Worm (Caenorhabditis elegans): Measurements from ENCODE around the gene kle-2.

kle-2 gene

DNA sequence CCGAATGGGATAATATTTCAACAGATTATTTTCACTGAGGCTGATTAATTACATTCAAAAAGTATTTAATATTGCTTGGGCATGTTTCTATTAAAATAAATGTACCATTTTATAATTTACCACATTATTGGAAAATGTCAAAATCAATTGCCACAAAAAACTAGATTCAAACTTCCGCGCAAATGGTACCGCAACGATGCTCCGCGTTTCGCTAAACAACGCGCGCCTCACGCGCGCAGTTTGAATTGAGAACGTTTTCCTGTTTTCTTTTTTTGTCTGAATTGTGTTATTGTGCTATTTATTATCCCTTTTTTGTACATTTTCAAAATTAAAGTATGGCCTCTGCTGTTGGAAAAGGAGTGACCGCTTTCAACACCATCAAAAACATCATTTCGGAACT is 698 bp upstream of the kle-2 start, which contains the start of gene C29E4.12 (continued):
- TF ChIP-seq ceh-9 (tag; optimal IDR thresholded peaks at IDR 0.05) = no peak
- TF ChIP-seq ceh-16 (tag; optimal IDR thresholded peaks at IDR 0.05) = no peak
- TF ChIP-seq ztf-11 (tag; optimal IDR thresholded peaks at IDR 0.05) = no peak
- TF ChIP-seq lin-39 (tag; optimal IDR thresholded peaks at IDR 0.05) = peak; percentile 41
- no peak for TF ChIP-seq elt-3 (tag; optimal IDR thresholded peaks at IDR 0.05)
- no peak for TF ChIP-seq skn-1 (tag; optimal IDR thresholded peaks at IDR 0.05)
- TF ChIP-seq nhr-76 (tag; optimal IDR thresholded peaks at IDR 0.05) = no peak
- no peak for TF ChIP-seq tbx-2 (tag; optimal IDR thresholded peaks at IDR 0.05)
- no peak for TF ChIP-seq mdl-1 (tag; optimal IDR thresholded peaks at IDR 0.05)
- no peak for TF ChIP-seq nhr-12 (tag; optimal IDR thresholded peaks at IDR 0.05)
- peak; percentile 84 for TF ChIP-seq nhr-23 (tag; optimal IDR thresholded peaks at IDR 0.05)
- no peak for TF ChIP-seq snpc-4 (tag; optimal IDR thresholded peaks at IDR 0.05)
- no peak for TF ChIP-seq nhr-237 (tag; optimal IDR thresholded peaks at IDR 0.05)
- TF ChIP-seq nfya-1 (tag; optimal IDR thresholded peaks at IDR 0.05; ENCODE audit: insufficient read depth) = peak; percentile 83
- peak; percentile 11 for TF ChIP-seq pqm-1 (tag; optimal IDR thresholded peaks at IDR 0.05)
- TF ChIP-seq hmg-11 (tag; optimal IDR thresholded peaks at IDR 0.05) = peak; percentile 38
- no peak for TF ChIP-seq ama-1 (optimal IDR thresholded peaks at IDR 0.05)
- no peak for TF ChIP-seq elt-1 (tag; optimal IDR thresholded peaks at IDR 0.05)
- peak; percentile 15 for TF ChIP-seq ceh-28 (tag; optimal IDR thresholded peaks at IDR 0.05)
- no peak for TF ChIP-seq sea-2 (GFP tag; optimal IDR thresholded peaks at IDR 0.05)
- no peak for TF ChIP-seq fos-1 (tag; optimal IDR thresholded peaks at IDR 0.05)
- no peak for TF ChIP-seq unc-62 (GFP tag; optimal IDR thresholded peaks at IDR 0.05)
- no peak for TF ChIP-seq eor-1 (tag; optimal IDR thresholded peaks at IDR 0.05)
- peak; percentile 69 for TF ChIP-seq nhr-25 (tag; optimal IDR thresholded peaks at IDR 0.05)

DNA sequence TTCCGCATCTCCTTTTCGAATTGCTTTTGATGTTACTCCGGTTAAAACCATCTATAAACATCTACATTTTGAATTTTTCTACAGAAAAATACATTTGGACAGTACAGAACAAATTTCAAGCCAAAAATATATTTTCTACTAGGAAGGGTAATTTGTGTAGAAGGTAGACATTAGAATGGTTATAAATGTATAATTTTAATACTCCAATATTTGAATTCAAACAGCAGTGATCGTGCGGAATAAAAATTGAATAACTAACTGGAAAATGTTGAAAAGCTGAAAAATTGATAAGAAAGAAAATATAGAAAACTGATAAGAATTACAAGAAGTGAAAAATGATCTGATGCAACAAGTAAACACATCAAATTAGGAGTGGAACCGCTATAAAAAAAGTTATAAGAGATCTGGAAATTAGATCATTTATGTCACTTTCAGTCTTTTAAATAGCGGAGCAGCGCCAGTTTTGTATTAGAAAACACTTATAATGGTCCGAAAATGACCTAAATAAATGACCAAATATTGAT is 5.5 kb downstream of the kle-2 start, which contains the start of gene gsto-1:
gsto-1 (minus strand) TSS at position 51 of the 524 bp plus-strand sequence.
- TF ChIP-seq elt-2 (tag; optimal IDR thresholded peaks at IDR 0.05) (peak; percentile 74), pha-4 (tag; optimal IDR thresholded peaks at IDR 0.05) (peak; percentile 13), ztf-4 (tag; optimal IDR thresholded peaks at IDR 0.05) (no peak)

DNA sequence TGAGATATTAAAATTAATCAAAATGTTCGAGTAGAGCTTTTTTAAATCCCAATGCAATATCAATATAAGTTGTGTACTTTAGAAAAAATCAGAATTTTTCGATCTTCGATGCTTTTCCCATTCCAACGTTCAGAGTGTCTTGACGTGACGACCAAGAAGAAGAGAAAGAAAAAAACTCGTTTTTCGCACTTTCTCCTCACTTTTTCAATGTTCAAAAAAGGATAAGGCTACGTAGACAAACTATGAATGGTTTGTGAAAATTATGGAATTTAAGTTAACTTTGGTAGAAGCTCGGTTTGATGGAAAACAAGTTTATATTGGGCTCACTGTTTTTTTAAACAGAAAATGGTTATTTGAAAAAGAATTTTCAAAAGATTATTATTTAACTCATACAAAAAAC is 6.2 kb downstream of the kle-2 start:
- TF ChIP-seq ceh-9 (tag; optimal IDR thresholded peaks at IDR 0.05) = no peak

DNA sequence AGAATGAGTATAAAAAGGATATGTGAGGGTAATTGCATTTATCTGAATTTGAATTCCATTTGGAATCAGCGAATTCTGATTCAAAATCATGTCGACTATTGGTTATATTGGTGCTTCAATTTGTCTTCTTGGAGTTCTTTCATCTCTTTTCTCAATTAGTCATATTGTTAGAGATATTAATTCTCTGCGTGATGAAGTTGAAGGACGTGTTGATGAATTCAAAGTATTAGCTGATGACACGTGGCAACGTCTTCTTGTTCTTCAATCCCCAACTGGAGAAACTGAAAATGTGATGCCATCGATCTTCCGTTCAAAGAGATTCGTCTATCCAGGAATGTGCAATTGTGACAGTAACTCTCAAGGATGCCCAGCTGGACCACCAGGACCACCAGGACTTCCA is 7.3 kb downstream of the kle-2 start, which contains the start of gene col-90:
col-90 (plus strand) TSS at position 37 of the 400 bp plus-strand sequence.
- TF ChIP-seq hmg-11 (tag; optimal IDR thresholded peaks at IDR 0.05) (no peak), nhr-43 (tag; optimal IDR thresholded peaks at IDR 0.05; ENCODE audit: poor library complexity, severe bottlenecking) (peak; percentile 61), nhr-25 (tag; optimal IDR thresholded peaks at IDR 0.05) (peak; percentile 55)

DNA sequence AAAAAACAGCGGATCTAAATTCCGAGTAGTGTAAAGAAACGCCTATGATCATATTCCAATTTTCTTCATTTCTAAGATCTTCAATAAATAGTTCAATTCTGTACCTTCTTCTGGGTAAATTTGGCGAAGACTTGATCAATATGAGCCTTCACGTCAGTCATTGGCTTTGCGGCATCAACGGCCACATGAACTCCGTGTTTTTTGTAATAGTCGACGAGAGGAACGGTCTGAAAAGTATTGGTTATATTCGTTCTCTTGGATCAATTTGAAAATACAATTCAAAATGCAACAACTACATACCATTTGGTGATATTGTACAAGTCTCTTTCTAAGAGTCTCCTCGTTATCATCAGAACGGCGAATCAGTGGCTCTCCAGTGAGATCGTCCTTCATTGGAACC is 8.9 kb downstream of the kle-2 start:
- TF ChIP-seq hmg-11 (tag; optimal IDR thresholded peaks at IDR 0.05) (no peak), tbx-2 (tag; optimal IDR thresholded peaks at IDR 0.05) (peak; percentile 35), nhr-43 (tag; optimal IDR thresholded peaks at IDR 0.05; ENCODE audit: poor library complexity, severe bottlenecking) (peak; percentile 91)

DNA sequence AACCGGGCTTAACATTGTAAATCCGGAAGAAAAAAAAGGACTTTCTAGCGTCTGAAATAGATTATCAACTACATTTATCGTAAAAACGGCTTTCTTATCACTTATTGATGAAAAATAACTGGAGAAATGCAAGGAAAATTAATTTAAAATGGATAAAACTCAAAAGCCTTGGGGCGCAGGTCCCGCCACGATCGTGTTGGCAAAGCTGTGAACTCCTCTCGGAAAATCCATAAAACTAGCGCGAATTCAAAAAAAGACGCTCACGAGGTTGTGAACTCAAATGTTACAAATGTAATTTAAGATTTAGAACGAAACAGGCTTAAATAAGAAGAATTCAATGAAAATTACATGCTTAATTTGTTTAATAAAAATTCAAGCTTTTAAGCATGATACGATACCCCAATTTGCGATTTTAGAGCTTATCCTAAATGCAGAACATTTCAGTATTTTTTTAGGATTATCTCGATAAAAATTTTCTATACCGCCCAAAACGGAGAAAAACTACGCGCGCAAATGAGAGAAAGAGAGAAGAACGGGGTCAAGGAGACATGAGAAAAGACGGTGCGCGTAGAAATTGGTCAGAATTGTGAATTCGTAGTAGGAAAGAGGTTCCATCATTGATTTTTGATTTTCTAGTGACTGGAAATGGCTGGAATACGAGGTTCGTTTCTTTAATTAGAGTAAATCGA is 10.7 kb downstream of the kle-2 start, which contains the start of gene C29E4.15:
C29E4.15 (plus strand) TSS at position 547 of the 689 bp plus-strand sequence.
- TF ChIP-seq ceh-82 (tag; optimal IDR thresholded peaks at IDR 0.05) = no peak
- no peak for TF ChIP-seq eor-1 (tag; optimal IDR thresholded peaks at IDR 0.05)
- TF ChIP-seq ztf-11 (tag; optimal IDR thresholded peaks at IDR 0.05) = no peak
- TF ChIP-seq nhr-43 (tag; optimal IDR thresholded peaks at IDR 0.05; ENCODE audit: poor library complexity, severe bottlenecking) = no peak
- TF ChIP-seq ama-1 (optimal IDR thresholded peaks at IDR 0.05) = no peak
- TF ChIP-seq zag-1 (tag; optimal IDR thresholded peaks at IDR 0.05) = no peak
- TF ChIP-seq ceh-16 (tag; optimal IDR thresholded peaks at IDR 0.05) = no peak
- TF ChIP-seq lin-15B (tag; optimal IDR thresholded peaks at IDR 0.05) = peak; percentile 70
- TF ChIP-seq pha-4 (tag; optimal IDR thresholded peaks at IDR 0.05) = peak; percentile 32
- peak; percentile 19 for TF ChIP-seq hmg-11 (tag; optimal IDR thresholded peaks at IDR 0.05)
- TF ChIP-seq ceh-28 (tag; optimal IDR thresholded peaks at IDR 0.05) = no peak
- TF ChIP-seq egl-5 (tag; optimal IDR thresholded peaks at IDR 0.05) = peak; percentile 21
- peak; percentile 68 for TF ChIP-seq nfya-1 (tag; optimal IDR thresholded peaks at IDR 0.05; ENCODE audit: insufficient read depth)
